Worm (Caenorhabditis elegans): ENCODE results near the gene F46B6.6.

DNA sequence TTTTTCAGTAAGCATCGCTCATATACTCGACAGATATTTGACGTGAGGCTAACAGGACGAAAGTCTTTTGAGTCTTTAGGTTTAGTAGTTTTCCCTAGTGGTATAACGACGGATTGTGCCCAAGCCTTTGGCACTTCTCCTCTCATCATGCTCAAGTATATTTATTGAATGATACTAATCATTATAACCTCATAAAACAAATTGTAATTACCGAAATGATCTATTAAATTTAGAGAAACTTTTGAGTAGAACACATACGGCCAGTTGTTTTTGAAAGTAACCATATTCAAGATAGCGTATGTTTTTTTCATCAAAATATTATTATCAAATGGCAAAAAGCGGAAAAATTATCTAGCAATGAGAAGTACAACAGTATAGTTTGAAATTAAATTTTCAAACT is 15.4 kb downstream of the F46B6.6 start:
- TF ChIP-seq dao-5 (tag; optimal IDR thresholded peaks at IDR 0.05) (no peak), him-1 (tag; optimal IDR thresholded peaks at IDR 0.05) (no peak)
